Worm (Caenorhabditis elegans) whole organism, mixed stage, embryonic: Measurements from ENCODE around the gene clec-9.

Experiments used
- M03D4.4 ChIP-seq: sonication (generic microtip); optimal IDR thresholded peaks from 2 replicates; lab custom pipeline; 2017; ENCODE audit warnings: mild to moderate bottlenecking, missing genetic modification characterization, missing compliant biosample characterization
- bed-3 ChIP-seq: fragments of 200-800 bp; sonication (Bioruptor generic); optimal IDR thresholded peaks from 3 replicates; lab custom pipeline; 2018; ENCODE audit warnings: mild to moderate bottlenecking, missing genetic modification characterization, moderate library complexity, missing compliant biosample characterization
- blmp-1 ChIP-seq: fragments of 150-350 bp; optimal IDR thresholded peaks from 2 replicates; lab custom pipeline; 2014; ENCODE audit warnings: missing biosample characterization, missing genetic modification characterization
- ceh-39 ChIP-seq: fragments of 150-350 bp; optimal IDR thresholded peaks from 2 replicates; lab custom pipeline; 2014; ENCODE audit warnings: missing biosample characterization, missing genetic modification characterization
- ceh-43 ChIP-seq: fragments of 200-800 bp; sonication (Bioruptor generic); optimal IDR thresholded peaks from 2 replicates; lab custom pipeline; 2018; ENCODE audit warnings: mild to moderate bottlenecking, missing genetic modification characterization, moderate library complexity, missing compliant biosample characterization
- ceh-83 ChIP-seq: fragments of 200-800 bp; sonication (Bioruptor generic); optimal IDR thresholded peaks from 2 replicates; lab custom pipeline; 2018; ENCODE audit warnings: mild to moderate bottlenecking, missing genetic modification characterization, missing compliant biosample characterization
- ces-1 ChIP-seq: fragments of 150-350 bp; optimal IDR thresholded peaks from 2 replicates; lab custom pipeline; 2014; ENCODE audit warnings: missing biosample characterization, missing genetic modification reagents, missing genetic modification characterization
- cnd-1 ChIP-seq: fragments of 200-800 bp; sonication (Bioruptor generic); optimal IDR thresholded peaks from 2 replicates; lab custom pipeline; 2018; ENCODE audit warnings: mild to moderate bottlenecking, missing genetic modification characterization, missing compliant biosample characterization
- drap-1 ChIP-seq: fragments of 200-800 bp; sonication (Bioruptor generic); optimal IDR thresholded peaks from 3 replicates; lab custom pipeline; 2018; ENCODE audit warnings: mild to moderate bottlenecking, missing genetic modification characterization, missing compliant biosample characterization
- elt-1 ChIP-seq: sonication (generic microtip); optimal IDR thresholded peaks from 2 replicates; lab custom pipeline; 2017; ENCODE audit warnings: missing genetic modification characterization, mild to moderate bottlenecking, missing compliant biosample characterization, antibody characterized with exemption, moderate library complexity, borderline replicate concordance; ENCODE audit not compliant: insufficient read depth
- flh-1 ChIP-seq: fragments of 200-800 bp; sonication (Bioruptor generic); optimal IDR thresholded peaks from 2 replicates; lab custom pipeline; 2018; ENCODE audit warnings: mild to moderate bottlenecking, missing genetic modification characterization, moderate library complexity, missing compliant biosample characterization
- ham-2 ChIP-seq: fragments of 200-800 bp; sonication (Bioruptor generic); optimal IDR thresholded peaks from 2 replicates; lab custom pipeline; 2018; ENCODE audit warnings: mild to moderate bottlenecking, missing genetic modification characterization, missing compliant biosample characterization
- hlh-1 ChIP-seq: fragments of 150-350 bp; optimal IDR thresholded peaks from 2 replicates; lab custom pipeline; 2014; ENCODE audit warnings: missing biosample characterization, missing genetic modification reagents, missing genetic modification characterization
- lin-13 ChIP-seq: fragments of 150-350 bp; optimal IDR thresholded peaks from 2 replicates; lab custom pipeline; 2014; ENCODE audit warnings: missing biosample characterization, missing genetic modification characterization
- lin-32 ChIP-seq: fragments of 200-800 bp; sonication (Bioruptor generic); optimal IDR thresholded peaks from 2 replicates; lab custom pipeline; 2018; ENCODE audit warnings: mild to moderate bottlenecking, missing genetic modification characterization, missing compliant biosample characterization
- lsy-2 ChIP-seq: fragments of 150-350 bp; optimal IDR thresholded peaks from 2 replicates; lab custom pipeline; 2014; ENCODE audit warnings: missing biosample characterization, missing genetic modification characterization
- mab-5 ChIP-seq: fragments of 150-350 bp; optimal IDR thresholded peaks from 2 replicates; lab custom pipeline; 2014; ENCODE audit warnings: missing biosample characterization, missing genetic modification characterization
- mep-1 ChIP-seq: fragments of 150-350 bp; optimal IDR thresholded peaks from 2 replicates; lab custom pipeline; 2017; ENCODE audit warnings: missing biosample characterization, missing genetic modification reagents, missing genetic modification characterization, inconsistent platforms
- mls-2 ChIP-seq: sonication (generic microtip); optimal IDR thresholded peaks from 2 replicates; lab custom pipeline; 2016; ENCODE audit warnings: mild to moderate bottlenecking, missing genetic modification characterization, moderate library complexity, missing compliant biosample characterization
- nhr-12 ChIP-seq: fragments of 150-350 bp; optimal IDR thresholded peaks from 2 replicates; lab custom pipeline; 2014; ENCODE audit warnings: missing biosample characterization, missing genetic modification characterization
- nhr-2 ChIP-seq: fragments of 150-350 bp; optimal IDR thresholded peaks from 2 replicates; lab custom pipeline; 2014; ENCODE audit warnings: missing biosample characterization, missing genetic modification characterization
- nhr-237 ChIP-seq: fragments of 150-350 bp; optimal IDR thresholded peaks from 2 replicates; lab custom pipeline; 2014; ENCODE audit warnings: missing biosample characterization, missing genetic modification characterization
- nhr-28 ChIP-seq: fragments of 150-350 bp; optimal IDR thresholded peaks from 2 replicates; lab custom pipeline; 2014; ENCODE audit warnings: missing biosample characterization, missing genetic modification characterization
- nhr-76 ChIP-seq: sonication (generic microtip); optimal IDR thresholded peaks from 2 replicates; lab custom pipeline; 2017; ENCODE audit warnings: missing biosample characterization, missing genetic modification characterization
- pha-4 ChIP-seq: fragments of 150-350 bp; optimal IDR thresholded peaks from 2 replicates; lab custom pipeline; 2018; ENCODE audit warnings: missing biosample characterization, missing genetic modification reagents, missing genetic modification characterization
- sem-2 ChIP-seq: fragments of 200-800 bp; sonication (Bioruptor generic); optimal IDR thresholded peaks from 2 replicates; lab custom pipeline; 2018; ENCODE audit warnings: mild to moderate bottlenecking, missing genetic modification characterization, missing compliant biosample characterization
- snpc-4 ChIP-seq: fragments of 150-350 bp; optimal IDR thresholded peaks from 2 replicates; lab custom pipeline; 2014; ENCODE audit warnings: missing biosample characterization, missing genetic modification characterization
- sptf-1 ChIP-seq: sonication (generic microtip); optimal IDR thresholded peaks from 2 replicates; lab custom pipeline; 2017; ENCODE audit warnings: mild to moderate bottlenecking, missing genetic modification characterization, moderate library complexity, missing compliant biosample characterization
- tbx-8 ChIP-seq: fragments of 200-800 bp; sonication (Bioruptor generic); optimal IDR thresholded peaks from 2 replicates; lab custom pipeline; 2018; ENCODE audit warnings: mild to moderate bottlenecking, missing genetic modification characterization, moderate library complexity, missing compliant biosample characterization
- unc-39 ChIP-seq: fragments of 150-350 bp; optimal IDR thresholded peaks from 2 replicates; lab custom pipeline; 2014; ENCODE audit warnings: missing biosample characterization, missing genetic modification characterization
- unc-62 ChIP-seq: fragments of 150-350 bp; optimal IDR thresholded peaks from 2 replicates; lab custom pipeline; 2014; ENCODE audit warnings: missing biosample characterization, missing genetic modification reagents, missing genetic modification characterization
- zip-8 ChIP-seq: fragments of 150-350 bp; optimal IDR thresholded peaks from 2 replicates; lab custom pipeline; 2014; ENCODE audit warnings: missing biosample characterization, missing genetic modification characterization
- ztf-11 ChIP-seq: fragments of 150-350 bp; optimal IDR thresholded peaks from 2 replicates; lab custom pipeline; 2014; ENCODE audit warnings: missing biosample characterization, missing genetic modification characterization

clec-9 gene

DNA sequence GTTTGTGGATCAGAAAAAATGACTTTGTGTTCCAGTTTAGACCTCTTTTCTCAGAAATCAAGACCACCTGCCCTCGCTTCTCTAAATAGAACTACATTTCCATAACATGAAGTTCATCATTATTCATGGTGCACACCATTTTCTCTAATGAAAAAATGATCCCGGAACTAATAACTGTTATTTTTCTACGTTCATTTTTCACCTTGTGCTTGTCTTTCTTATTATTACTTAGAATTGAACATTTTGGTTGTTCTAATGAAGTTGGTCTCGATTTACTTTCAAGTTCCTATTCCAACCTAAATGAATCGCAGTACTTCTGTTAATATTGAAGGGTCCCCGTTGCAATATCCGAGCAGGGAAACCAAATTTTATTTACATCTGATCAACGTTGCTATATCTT lies 23.6 kb downstream of the clec-9 start, which contains the start of gene srw-36:
TSS of gene srw-36 (plus strand) at position 301 of the 400 bp plus-strand sequence.
- TF ChIP-seq zip-8 (tag; lab: Kevin White, UChicago) (no peak), hlh-1 (tag; lab: Kevin White, UChicago) (no peak), nhr-2 (tag; lab: Kevin White, UChicago) (no peak), mls-2 (tag; lab: Kevin White, UChicago) (no peak), nhr-28 (tag; lab: Kevin White, UChicago) (no peak), blmp-1 (tag; lab: Kevin White, UChicago) (no peak), lsy-2 (tag; lab: Kevin White, UChicago) (no peak), ceh-83 (GFP tag; lab: Kevin White, UChicago) (no peak), ceh-39 (tag; lab: Kevin White, UChicago) (no peak), ces-1 (no peak), lin-13 (tag; lab: Kevin White, UChicago) (no peak), ztf-11 (tag; lab: Kevin White, UChicago) (no peak), M03D4.4 (no peak), tbx-8 (no peak), flh-1 (GFP tag; lab: Kevin White, UChicago) (no peak), snpc-4 (no peak), pha-4 (tag; lab: Kevin White, UChicago) (no peak), sem-2 (GFP tag; lab: Kevin White, UChicago) (no peak), bed-3 (GFP tag; lab: Kevin White, UChicago) (no peak)

DNA sequence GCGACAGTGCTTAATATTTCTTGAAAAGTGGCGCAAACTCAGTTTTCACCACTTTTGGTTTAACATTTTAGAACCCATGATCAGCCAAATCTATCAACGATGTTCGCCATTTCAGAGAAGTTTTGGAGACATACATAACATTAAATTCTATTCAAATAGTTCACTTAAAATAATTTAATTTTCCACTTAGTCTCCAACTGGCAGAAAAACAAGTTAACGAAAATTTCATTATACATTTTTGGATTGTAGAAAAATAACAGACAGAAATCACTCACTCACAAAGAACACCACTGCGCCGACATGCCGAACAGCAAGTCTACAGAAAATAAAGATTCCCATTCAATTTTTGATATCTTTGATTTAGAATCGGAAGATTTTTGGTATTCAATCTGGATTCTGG lies 26.5 kb downstream of the clec-9 start, which contains the start of gene srw-44:
TSS of gene srw-44 (plus strand) at position 301 of the 400 bp plus-strand sequence.
- TF ChIP-seq cnd-1 (tag; lab: Kevin White, UChicago) (no peak), ceh-43 (GFP tag; lab: Kevin White, UChicago) (no peak), elt-1 (tag; lab: Kevin White, UChicago) (no peak), pha-4 (tag; lab: Kevin White, UChicago) (no peak), ceh-39 (tag; lab: Kevin White, UChicago) (no peak), unc-62 (no peak), blmp-1 (tag; lab: Kevin White, UChicago) (no peak), nhr-76 (tag; lab: Kevin White, UChicago) (no peak), bed-3 (GFP tag; lab: Kevin White, UChicago) (no peak), lsy-2 (tag; lab: Kevin White, UChicago) (no peak), mls-2 (tag; lab: Kevin White, UChicago) (no peak), M03D4.4 (no peak), ham-2 (GFP tag; lab: Kevin White, UChicago) (no peak), ceh-83 (GFP tag; lab: Kevin White, UChicago) (no peak), nhr-28 (tag; lab: Kevin White, UChicago) (no peak), sptf-1 (tag; lab: Kevin White, UChicago) (no peak)

DNA sequence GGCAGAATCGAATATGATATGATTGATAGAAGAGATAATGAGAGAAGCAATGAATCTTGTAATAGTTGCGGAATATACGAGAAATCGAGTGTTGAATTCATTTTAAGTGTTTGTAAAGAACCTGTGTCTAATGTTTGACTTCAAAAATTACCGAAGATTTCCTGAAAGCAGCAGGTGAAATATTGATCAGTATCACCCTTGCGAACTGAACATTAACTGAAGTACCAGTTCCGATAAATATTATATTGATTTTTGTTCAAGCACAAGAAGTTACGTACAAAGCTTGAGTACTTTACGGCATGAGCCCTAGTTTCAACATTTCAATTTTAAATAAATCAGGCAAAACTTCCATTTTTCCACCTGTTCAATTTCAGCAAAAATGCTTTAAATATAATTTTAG lies 27.2 kb downstream of the clec-9 start, which contains the start of gene srz-103:
TSS of gene srz-103 (minus strand) at position 101 of the 400 bp plus-strand sequence.
- TF ChIP-seq snpc-4 (no peak), mep-1 (tag; lab: Kevin White, UChicago) (no peak), ham-2 (GFP tag; lab: Kevin White, UChicago) (no peak), blmp-1 (tag; lab: Kevin White, UChicago) (no peak), nhr-12 (no peak)

DNA sequence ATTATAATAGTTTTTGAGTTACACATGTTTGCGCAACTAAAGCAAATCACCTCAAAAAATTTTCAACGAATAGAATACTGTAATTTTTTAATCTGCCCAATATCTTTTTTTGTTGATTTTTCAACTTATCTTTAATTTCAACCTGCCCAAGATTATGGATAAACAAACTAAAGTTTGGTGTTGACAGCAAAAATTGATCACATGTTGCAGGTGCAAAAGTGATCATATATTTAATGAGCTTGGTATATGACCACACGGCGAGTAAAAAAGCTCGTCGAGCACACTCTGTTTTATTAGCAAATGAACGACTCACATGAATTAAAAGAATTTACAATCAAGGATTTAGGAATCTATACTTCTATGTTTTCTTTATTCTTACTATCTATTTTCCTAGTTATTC lies 30.9 kb downstream of the clec-9 start, which contains the start of gene srz-1:
TSS of gene srz-1 (plus strand) at position 301 of the 400 bp plus-strand sequence.
- TF ChIP-seq lsy-2 (tag; lab: Kevin White, UChicago) (no peak), ces-1 (no peak), sem-2 (GFP tag; lab: Kevin White, UChicago) (no peak), drap-1 (no peak), pha-4 (tag; lab: Kevin White, UChicago) (no peak), ztf-11 (tag; lab: Kevin White, UChicago) (no peak), snpc-4 (no peak), cnd-1 (tag; lab: Kevin White, UChicago) (no peak), M03D4.4 (no peak), unc-62 (no peak), unc-39 (no peak)

DNA sequence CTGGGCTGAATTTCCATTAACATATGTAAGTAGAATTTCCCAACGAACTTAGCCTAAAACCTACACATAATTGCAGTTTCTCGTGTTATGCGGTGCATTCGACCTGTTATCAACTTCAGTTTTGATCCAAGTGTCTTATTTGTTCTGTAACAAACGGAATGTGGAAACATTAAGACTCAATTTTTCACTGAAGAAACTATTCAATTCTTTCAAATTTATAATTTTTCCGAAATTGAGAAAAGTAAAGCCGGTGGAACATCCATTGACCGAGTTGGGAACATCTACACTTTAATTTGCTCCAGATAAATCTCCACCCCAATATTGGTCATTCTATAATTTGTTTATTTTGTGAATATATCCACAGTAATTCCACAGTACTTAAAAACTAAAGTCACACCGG lies 32.0 kb downstream of the clec-9 start:
- no peak for TF ChIP-seq snpc-4
- no peak for TF ChIP-seq mab-5 (tag; lab: Kevin White, UChicago)
- TF ChIP-seq nhr-237 (tag; lab: Kevin White, UChicago): no peak
- no peak for TF ChIP-seq zip-8 (tag; lab: Kevin White, UChicago)
- TF ChIP-seq pha-4 (tag; lab: Kevin White, UChicago): no peak
- no peak for TF ChIP-seq drap-1
- no peak for TF ChIP-seq bed-3 (GFP tag; lab: Kevin White, UChicago)
- no peak for TF ChIP-seq lin-32 (GFP tag; lab: Kevin White, UChicago)
- TF ChIP-seq cnd-1 (tag; lab: Kevin White, UChicago): no peak
- no peak for TF ChIP-seq hlh-1 (tag; lab: Kevin White, UChicago)
- TF ChIP-seq lsy-2 (tag; lab: Kevin White, UChicago): no peak
- no peak for TF ChIP-seq unc-62
- TF ChIP-seq nhr-28 (tag; lab: Kevin White, UChicago): no peak
- no peak for TF ChIP-seq nhr-12
- no peak for TF ChIP-seq ceh-83 (GFP tag; lab: Kevin White, UChicago)
- TF ChIP-seq tbx-8: no peak
- TF ChIP-seq ztf-11 (tag; lab: Kevin White, UChicago): no peak
- TF ChIP-seq ces-1: no peak
